Worm (Caenorhabditis elegans): ENCODE results near the gene ZK809.8.

The ZK809.8 gene

DNA sequence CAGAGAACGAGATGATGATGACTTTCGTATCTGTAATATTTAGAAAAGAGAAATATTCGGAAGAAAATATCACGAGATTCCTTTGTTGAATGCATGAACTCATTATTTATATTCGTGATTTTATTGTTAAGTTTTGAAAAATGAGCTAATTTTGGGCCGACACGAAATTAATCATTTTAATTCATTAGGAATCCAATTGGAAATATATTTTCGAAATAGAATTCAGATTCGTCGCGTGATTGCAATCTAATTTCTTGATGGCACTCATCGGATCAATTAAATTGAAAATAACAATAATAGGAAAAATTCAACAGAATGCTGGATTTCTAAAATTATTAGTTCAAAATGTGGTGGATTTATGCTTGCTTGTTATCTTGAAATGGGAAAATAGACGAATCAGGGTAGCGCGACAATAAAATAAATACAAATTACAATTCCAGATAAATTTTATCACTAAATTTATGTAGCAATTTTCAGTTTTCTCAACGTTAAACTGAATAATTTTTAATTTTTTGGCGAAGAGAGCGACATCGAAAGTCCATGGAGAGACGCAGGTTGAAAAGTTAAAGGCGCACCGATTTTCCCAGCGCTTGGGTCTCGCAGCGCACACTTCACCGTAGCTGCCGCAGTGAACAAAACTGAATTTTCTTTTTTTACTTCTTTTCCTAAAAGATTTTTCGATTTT, 47.0 kb downstream of the ZK809.8 start:
- TF ChIP-seq nfya-1 (tag; optimal IDR thresholded peaks at IDR 0.05) (peak; percentile 67), sox-4 (tag; optimal IDR thresholded peaks at IDR 0.05) (peak; percentile 16), hlh-6 (tag; optimal IDR thresholded peaks at IDR 0.05) (no peak), tbx-2 (tag; optimal IDR thresholded peaks at IDR 0.05) (peak; percentile 2), ahr-1 (tag; optimal IDR thresholded peaks at IDR 0.05) (no peak), ceh-31 (tag; optimal IDR thresholded peaks at IDR 0.05) (peak; percentile 24), ceh-14 (tag; optimal IDR thresholded peaks at IDR 0.05) (no peak), pat-9 (tag; optimal IDR thresholded peaks at IDR 0.05) (peak; percentile 8), ama-1 (optimal IDR thresholded peaks at IDR 0.05) (peak; percentile 37), unc-42 (tag; optimal IDR thresholded peaks at IDR 0.05) (peak; percentile 50), elt-2 (tag; optimal IDR thresholded peaks at IDR 0.05) (no peak), unc-3 (GFP tag; conservative IDR thresholded peaks at IDR 0.05) (no peak), unc-3 (tag; optimal IDR thresholded peaks at IDR 0.05) (no peak), pros-1 (tag; optimal IDR thresholded peaks at IDR 0.05) (no peak), ceh-18 (tag; optimal IDR thresholded peaks at IDR 0.05) (peak; percentile 23), K09A11.1 (tag; optimal IDR thresholded peaks at IDR 0.05; ENCODE audit: insufficient read depth) (no peak), pag-3 (tag; optimal IDR thresholded peaks at IDR 0.05; ENCODE audit: borderline replicate concordance) (no peak), che-1 (tag; optimal IDR thresholded peaks at IDR 0.05) (peak; percentile 43), pax-1 (tag; optimal IDR thresholded peaks at IDR 0.05) (no peak), ceh-34 (tag; optimal IDR thresholded peaks at IDR 0.05) (peak; percentile 13), sdc-2 (tag; optimal IDR thresholded peaks at IDR 0.05) (peak; percentile 5), unc-55 (GFP tag; optimal IDR thresholded peaks at IDR 0.05) (peak; percentile 47), pha-4 (tag; optimal IDR thresholded peaks at IDR 0.05) (no peak), ets-4 (tag; optimal IDR thresholded peaks at IDR 0.05) (no peak), ceh-45 (GFP tag; IDR thresholded peaks at IDR 0.05) (no peak)

ce11 chrIV:11599717-11600116, 49.1 kb downstream of the ZK809.8 start:
- TF ChIP-seq che-1 (tag; optimal IDR thresholded peaks at IDR 0.05) (no peak), eyg-1 (tag; optimal IDR thresholded peaks at IDR 0.05) (no peak), ets-4 (tag; optimal IDR thresholded peaks at IDR 0.05) (no peak), ceh-18 (tag; optimal IDR thresholded peaks at IDR 0.05) (no peak), hlh-8 (tag; optimal IDR thresholded peaks at IDR 0.05) (no peak), hlh-30 (tag; optimal IDR thresholded peaks at IDR 0.05; ENCODE audit: insufficient read depth) (no peak), elt-4 (tag; optimal IDR thresholded peaks at IDR 0.05) (no peak), dmd-4 (tag; optimal IDR thresholded peaks at IDR 0.05; ENCODE audit: borderline replicate concordance) (no peak), elt-2 (tag; optimal IDR thresholded peaks at IDR 0.05) (no peak), unc-55 (GFP tag; optimal IDR thresholded peaks at IDR 0.05) (no peak), dve-1 (tag; optimal IDR thresholded peaks at IDR 0.05) (no peak), pha-4 (tag; optimal IDR thresholded peaks at IDR 0.05) (no peak)

DNA sequence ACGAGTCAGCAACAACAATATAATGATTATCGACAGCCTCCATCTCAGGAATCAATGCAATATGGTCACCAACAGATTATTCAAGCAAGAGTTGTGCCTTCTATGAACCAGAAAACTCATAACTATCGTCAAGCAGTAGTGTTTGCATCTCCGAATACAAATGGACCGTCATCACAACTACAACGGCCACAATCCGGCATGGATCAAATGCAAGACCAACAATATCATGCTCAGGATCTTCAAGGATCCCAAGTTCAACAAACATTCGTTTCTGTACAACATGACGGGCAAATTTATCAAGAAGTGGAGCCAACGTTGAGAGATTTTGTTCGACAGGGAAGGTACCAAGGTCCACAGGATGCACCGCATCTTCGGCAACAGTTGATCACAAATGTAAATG, 51.8 kb downstream of the ZK809.8 start:
- TF ChIP-seq nhr-232 (tag; optimal IDR thresholded peaks at IDR 0.05) (no peak), pros-1 (tag; optimal IDR thresholded peaks at IDR 0.05) (no peak), pat-9 (tag; optimal IDR thresholded peaks at IDR 0.05) (no peak), rnt-1 (tag; optimal IDR thresholded peaks at IDR 0.05) (no peak), ceh-48 (tag; optimal IDR thresholded peaks at IDR 0.05) (no peak), lim-6 (tag; optimal IDR thresholded peaks at IDR 0.05) (no peak), hlh-15 (tag; optimal IDR thresholded peaks at IDR 0.05) (no peak), unc-55 (GFP tag; optimal IDR thresholded peaks at IDR 0.05) (no peak), elt-4 (tag; optimal IDR thresholded peaks at IDR 0.05) (no peak), hlh-13 (GFP tag; optimal IDR thresholded peaks at IDR 0.05) (no peak), fkh-6 (tag; optimal IDR thresholded peaks at IDR 0.05) (no peak), ceh-9 (tag; optimal IDR thresholded peaks at IDR 0.05) (no peak), mec-3 (tag; optimal IDR thresholded peaks at IDR 0.05; ENCODE audit: borderline replicate concordance) (no peak), unc-3 (GFP tag; conservative IDR thresholded peaks at IDR 0.05) (no peak), unc-3 (tag; optimal IDR thresholded peaks at IDR 0.05) (no peak), ceh-31 (tag; optimal IDR thresholded peaks at IDR 0.05) (no peak), pha-2 (tag; optimal IDR thresholded peaks at IDR 0.05) (no peak), unc-42 (tag; optimal IDR thresholded peaks at IDR 0.05) (no peak), elt-2 (tag; optimal IDR thresholded peaks at IDR 0.05) (no peak)

Measured in whole organism, late embryonic.